Worm (Caenorhabditis elegans) whole organism, L3 larva: Measurements from ENCODE around the gene C01G6.3.

Experiments
- R02D3.7 ChIP-seq: fragments of 150-350 bp; optimal IDR thresholded peaks from 2 replicates; lab custom pipeline; 2014; ENCODE audit warnings: missing biosample characterization, missing genetic modification characterization
- ZK546.5 ChIP-seq: sonication (generic microtip); optimal IDR thresholded peaks from 2 replicates; lab custom pipeline; 2017; ENCODE audit warnings: missing biosample characterization, missing genetic modification characterization
- ama-1 ChIP-seq: fragments of 150-350 bp; optimal IDR thresholded peaks from 2 replicates; lab custom pipeline; 2018
- ceh-16 ChIP-seq: sonication (generic microtip); optimal IDR thresholded peaks from 2 replicates; lab custom pipeline; 2017; ENCODE audit warnings: missing biosample characterization, missing genetic modification characterization
- ceh-28 ChIP-seq: fragments of 150-350 bp; optimal IDR thresholded peaks from 2 replicates; lab custom pipeline; 2014; ENCODE audit warnings: missing biosample characterization, missing genetic modification reagents, missing genetic modification characterization
- ceh-82 ChIP-seq: fragments of 150-350 bp; optimal IDR thresholded peaks from 2 replicates; lab custom pipeline; 2014; ENCODE audit warnings: missing biosample characterization, missing genetic modification characterization
- ceh-9 ChIP-seq: sonication (generic microtip); optimal IDR thresholded peaks from 2 replicates; lab custom pipeline; 2018; ENCODE audit warnings: missing biosample characterization, missing genetic modification characterization
- egl-5 ChIP-seq: fragments of 150-350 bp; optimal IDR thresholded peaks from 2 replicates; lab custom pipeline; 2017; ENCODE audit warnings: missing biosample characterization, missing genetic modification reagents, missing genetic modification characterization, inconsistent platforms
- elt-1 ChIP-seq: fragments of 150-350 bp; optimal IDR thresholded peaks from 2 replicates; lab custom pipeline; 2014; ENCODE audit warnings: missing biosample characterization, missing genetic modification characterization
- elt-2 ChIP-seq: sonication (generic microtip); optimal IDR thresholded peaks from 2 replicates; lab custom pipeline; 2016; ENCODE audit warnings: missing genetic modification reagents, mild to moderate bottlenecking, missing genetic modification characterization, missing compliant biosample characterization
- elt-3 ChIP-seq, 3 experiments: fragments of 150-350 bp in 1 of 3; sonication (generic microtip) in 2 of 3; optimal IDR thresholded peaks; 2 replicates in 2 of 3; 4 replicates in 1 of 3; lab custom pipeline; 2014 to 2017; ENCODE audit warnings: missing biosample characterization in 3 of 3, missing genetic modification characterization in 3 of 3
- eor-1 ChIP-seq, 2 experiments: fragments of 150-350 bp; optimal IDR thresholded peaks; 2 replicates each; lab custom pipeline; 2014 to 2018; ENCODE audit warnings: missing biosample characterization in 2 of 2, missing genetic modification characterization in 2 of 2
- fkh-10 ChIP-seq: sonication (generic microtip); optimal IDR thresholded peaks from 2 replicates; lab custom pipeline; 2017; ENCODE audit warnings: missing biosample characterization, missing genetic modification reagents, missing genetic modification characterization
- fkh-2 ChIP-seq: fragments of 150-350 bp; optimal IDR thresholded peaks from 2 replicates; lab custom pipeline; 2014; ENCODE audit warnings: missing biosample characterization, missing genetic modification reagents, missing genetic modification characterization
- fos-1 ChIP-seq: fragments of 150-350 bp; optimal IDR thresholded peaks from 2 replicates; lab custom pipeline; 2014; ENCODE audit warnings: missing biosample characterization, missing genetic modification characterization
- hmg-11 ChIP-seq: sonication (generic microtip); optimal IDR thresholded peaks from 2 replicates; lab custom pipeline; 2016; ENCODE audit warnings: missing genetic modification characterization, missing compliant biosample characterization
- jun-1 ChIP-seq: fragments of 150-350 bp; optimal IDR thresholded peaks from 2 replicates; lab custom pipeline; 2014; ENCODE audit warnings: missing biosample characterization, missing genetic modification reagents, missing genetic modification characterization
- lin-15B ChIP-seq: fragments of 150-350 bp; optimal IDR thresholded peaks from 2 replicates; lab custom pipeline; 2014; ENCODE audit warnings: missing biosample characterization, missing genetic modification characterization
- lin-39 ChIP-seq: fragments of 150-350 bp; optimal IDR thresholded peaks from 2 replicates; lab custom pipeline; 2018; ENCODE audit warnings: missing biosample characterization, missing genetic modification reagents, missing genetic modification characterization
- lsy-12 ChIP-seq: sonication (generic microtip); optimal IDR thresholded peaks from 2 replicates; lab custom pipeline; 2016; ENCODE audit warnings: mild to moderate bottlenecking, missing genetic modification characterization, missing compliant biosample characterization
- mdl-1 ChIP-seq: fragments of 150-350 bp; optimal IDR thresholded peaks from 2 replicates; lab custom pipeline; 2014; ENCODE audit warnings: missing biosample characterization, missing genetic modification characterization
- nfya-1 ChIP-seq: sonication (generic microtip); optimal IDR thresholded peaks from 2 replicates; lab custom pipeline; 2017; ENCODE audit warnings: missing genetic modification characterization, mild to moderate bottlenecking, missing compliant biosample characterization, antibody characterized with exemption, moderate library complexity; ENCODE audit not compliant: insufficient read depth
- nhr-12 ChIP-seq: fragments of 150-350 bp; optimal IDR thresholded peaks from 2 replicates; lab custom pipeline; 2014; ENCODE audit warnings: missing biosample characterization, missing genetic modification characterization
- nhr-237 ChIP-seq: fragments of 150-350 bp; optimal IDR thresholded peaks from 2 replicates; lab custom pipeline; 2014; ENCODE audit warnings: missing biosample characterization, missing genetic modification characterization
- nhr-28 ChIP-seq: fragments of 150-350 bp; optimal IDR thresholded peaks from 2 replicates; lab custom pipeline; 2014; ENCODE audit warnings: missing biosample characterization, missing genetic modification characterization
- nhr-43 ChIP-seq: sonication (generic microtip); optimal IDR thresholded peaks from 2 replicates; lab custom pipeline; 2016; ENCODE audit warnings: mild to moderate bottlenecking, missing genetic modification characterization, missing compliant biosample characterization; ENCODE audit not compliant: poor library complexity, severe bottlenecking
- nhr-67 ChIP-seq: fragments of 150-350 bp; optimal IDR thresholded peaks from 2 replicates; lab custom pipeline; 2014; ENCODE audit warnings: missing biosample characterization, missing genetic modification characterization
- nhr-76 ChIP-seq: fragments of 150-350 bp; sonication (generic microtip); optimal IDR thresholded peaks from 5 replicates; lab custom pipeline; 2014; ENCODE audit warnings: missing biosample characterization, missing genetic modification characterization
- nhr-77 ChIP-seq: fragments of 150-350 bp; optimal IDR thresholded peaks from 2 replicates; lab custom pipeline; 2014; ENCODE audit warnings: missing biosample characterization, missing genetic modification characterization
- pha-4 ChIP-seq: fragments of 150-350 bp; optimal IDR thresholded peaks from 2 replicates; lab custom pipeline; 2014; ENCODE audit warnings: missing biosample characterization, missing genetic modification reagents, missing genetic modification characterization
- pqm-1 ChIP-seq: fragments of 150-350 bp; optimal IDR thresholded peaks from 2 replicates; lab custom pipeline; 2017; ENCODE audit warnings: missing biosample characterization, missing genetic modification characterization, inconsistent platforms
- sea-2 ChIP-seq: fragments of 150-350 bp; sonication (generic microtip); optimal IDR thresholded peaks from 4 replicates; lab custom pipeline; 2014; ENCODE audit warnings: missing biosample characterization, missing genetic modification reagents, missing genetic modification characterization
- skn-1 ChIP-seq: fragments of 150-350 bp; optimal IDR thresholded peaks from 2 replicates; lab custom pipeline; 2014; ENCODE audit warnings: missing biosample characterization, missing genetic modification characterization
- snpc-4 ChIP-seq: fragments of 150-350 bp; optimal IDR thresholded peaks from 2 replicates; lab custom pipeline; 2014; ENCODE audit warnings: missing biosample characterization, missing genetic modification characterization
- unc-39 ChIP-seq: sonication (generic microtip); optimal IDR thresholded peaks from 4 replicates; lab custom pipeline; 2017; ENCODE audit warnings: missing biosample characterization, missing genetic modification characterization
- unc-62 ChIP-seq: fragments of 150-350 bp; sonication (generic microtip); optimal IDR thresholded peaks from 4 replicates; lab custom pipeline; 2014; ENCODE audit warnings: missing biosample characterization, missing genetic modification reagents, missing genetic modification characterization
- zag-1 ChIP-seq: fragments of 150-350 bp; optimal IDR thresholded peaks from 2 replicates; lab custom pipeline; 2014; ENCODE audit warnings: missing biosample characterization, missing genetic modification characterization
- ztf-11 ChIP-seq: fragments of 150-350 bp; optimal IDR thresholded peaks from 2 replicates; lab custom pipeline; 2014; ENCODE audit warnings: missing biosample characterization, missing genetic modification characterization
- ztf-4 ChIP-seq: fragments of 150-350 bp; optimal IDR thresholded peaks from 2 replicates; lab custom pipeline; 2014; ENCODE audit warnings: missing biosample characterization, missing genetic modification characterization

C01G6.3 gene

DNA sequence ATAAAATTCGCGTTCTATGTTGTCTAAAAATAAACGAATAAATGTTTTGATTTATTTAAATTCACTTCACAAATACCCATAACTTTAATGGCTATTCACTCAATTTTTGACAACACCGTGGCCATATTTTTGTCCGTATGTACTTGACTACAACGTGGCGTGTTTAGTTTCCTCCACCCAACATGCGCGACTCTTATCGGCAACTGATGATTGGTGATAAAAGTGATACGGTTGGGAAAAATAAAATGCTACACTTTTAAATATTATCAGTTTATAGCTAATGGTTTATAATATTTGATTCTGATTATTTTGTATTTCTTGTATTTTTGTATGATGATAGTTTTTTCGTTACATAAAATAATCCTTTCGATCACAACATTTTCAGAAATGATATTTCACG, 21.9 kb downstream of the C01G6.3 start, which contains the start of gene acs-7:
acs-7 (plus strand) TSS at position 386 of the 400 bp plus-strand sequence.
- TF ChIP-seq ama-1 (lab: Kevin White, UChicago) = no peak
- TF ChIP-seq nhr-12 (tag; lab: Kevin White, UChicago) = no peak
- TF ChIP-seq pqm-1 (tag; lab: Kevin White, UChicago) = peak; percentile 99
- no peak for TF ChIP-seq elt-3 (tag; optimal IDR thresholded peaks at IDR 0.05; lab: Kevin White, UChicago)
- TF ChIP-seq ztf-11 = no peak
- peak; percentile 81 for TF ChIP-seq nhr-76 (tag; lab: Kevin White, UChicago)
- TF ChIP-seq ztf-4 = no peak
- TF ChIP-seq nhr-43 (tag; lab: Kevin White, UChicago) = no peak
- no peak for TF ChIP-seq unc-62 (GFP tag; lab: Kevin White, UChicago)
- TF ChIP-seq elt-2 (tag; lab: Kevin White, UChicago) = peak; percentile 98
- no peak for TF ChIP-seq sea-2 (GFP tag; lab: Kevin White, UChicago)
- TF ChIP-seq fkh-10 (GFP tag; lab: Kevin White, UChicago) = no peak
- TF ChIP-seq nhr-237 (tag; lab: Kevin White, UChicago) = no peak
- no peak for TF ChIP-seq ceh-82 (tag; lab: Kevin White, UChicago)
- no peak for TF ChIP-seq snpc-4 (tag; lab: Kevin White, UChicago)
- no peak for TF ChIP-seq eor-1 (tag; optimal IDR thresholded peaks at IDR 0.05; lab: Kevin White, UChicago)
- TF ChIP-seq ceh-28 (tag; lab: Kevin White, UChicago) = no peak
- TF ChIP-seq nfya-1 = peak; percentile 34
- no peak for TF ChIP-seq unc-39 (tag; lab: Kevin White, UChicago)
- no peak for TF ChIP-seq nhr-77 (tag; lab: Kevin White, UChicago)
- TF ChIP-seq lin-39 (tag; lab: Kevin White, UChicago) = no peak
- TF ChIP-seq ceh-16 = no peak
- no peak for TF ChIP-seq R02D3.7 (tag; lab: Kevin White, UChicago)
- TF ChIP-seq nhr-28 (tag; lab: Kevin White, UChicago) = no peak
- TF ChIP-seq ceh-9 (tag; lab: Kevin White, UChicago) = no peak
- no peak for TF ChIP-seq ZK546.5 (tag; lab: Kevin White, UChicago)
- TF ChIP-seq hmg-11 (tag; lab: Kevin White, UChicago) = no peak
- no peak for TF ChIP-seq elt-1
- TF ChIP-seq fkh-2 (tag; lab: Kevin White, UChicago) = no peak
- no peak for TF ChIP-seq nhr-67
- peak; percentile 64 for TF ChIP-seq pha-4 (tag; lab: Kevin White, UChicago)
- peak; percentile 64 for TF ChIP-seq jun-1 (tag; lab: Kevin White, UChicago)
- no peak for TF ChIP-seq egl-5
- TF ChIP-seq lin-15B = no peak

DNA sequence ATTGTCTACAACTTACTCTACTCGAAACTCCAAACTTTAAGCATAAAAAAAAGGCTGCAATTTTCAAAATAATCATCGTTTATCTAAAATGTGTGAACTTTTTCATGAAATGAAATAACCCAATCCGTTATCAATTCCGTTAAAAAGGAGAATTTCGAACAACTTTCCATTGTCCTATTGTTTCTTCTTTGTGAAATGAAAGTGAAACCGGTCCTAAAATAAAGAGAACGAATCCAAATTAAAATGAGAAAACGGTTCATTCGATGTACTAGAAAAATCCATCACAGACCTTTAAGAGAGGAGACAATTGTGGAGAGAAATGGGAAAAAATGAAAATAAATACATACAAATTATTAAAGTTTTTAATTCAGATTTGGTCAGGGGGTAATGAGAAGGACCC, 26.0 kb downstream of the C01G6.3 start, which contains the start of gene C01G6.9:
C01G6.9 (minus strand) TSS at position 141 of the 400 bp plus-strand sequence.
- TF ChIP-seq lin-39 (tag; lab: Kevin White, UChicago) (no peak), unc-39 (tag; lab: Kevin White, UChicago) (no peak), fos-1 (tag; lab: Kevin White, UChicago) (no peak), mdl-1 (no peak), ceh-28 (tag; lab: Kevin White, UChicago) (no peak), elt-1 (no peak), eor-1 (tag; optimal IDR thresholded peaks at IDR 0.05; lab: Kevin White, UChicago) (no peak), snpc-4 (tag; lab: Kevin White, UChicago) (no peak), elt-2 (tag; lab: Kevin White, UChicago) (no peak)

DNA sequence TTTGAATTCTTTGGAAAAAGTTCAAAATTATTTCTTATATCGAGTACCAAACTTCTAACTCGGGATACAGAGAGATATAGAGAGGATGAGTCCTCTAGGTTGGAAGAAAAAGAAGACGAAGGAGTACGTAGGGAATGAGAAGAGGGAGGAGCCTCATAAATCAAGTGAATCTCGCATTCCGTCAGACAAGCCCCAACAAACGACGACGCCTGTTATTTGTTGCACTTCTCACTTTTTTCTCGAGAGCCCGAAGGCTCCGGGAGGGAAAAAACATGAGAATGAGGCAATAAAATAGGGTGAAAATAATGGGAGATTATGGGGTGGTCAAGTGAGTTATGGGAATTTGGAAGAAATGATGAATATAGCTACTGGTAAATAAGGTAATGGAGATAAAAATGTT, 30.0 kb downstream of the C01G6.3 start:
- no peak for TF ChIP-seq nhr-43 (tag; lab: Kevin White, UChicago)
- peak; percentile 86 for TF ChIP-seq lin-39 (tag; lab: Kevin White, UChicago)
- no peak for TF ChIP-seq zag-1 (tag; lab: Kevin White, UChicago)
- TF ChIP-seq ceh-28 (tag; lab: Kevin White, UChicago) = no peak
- TF ChIP-seq egl-5 = peak; percentile 89
- no peak for TF ChIP-seq fkh-2 (tag; lab: Kevin White, UChicago)
- TF ChIP-seq skn-1 = no peak
- no peak for TF ChIP-seq nhr-76 (tag; lab: Kevin White, UChicago)
- TF ChIP-seq elt-3 (tag; optimal IDR thresholded peaks at IDR 0.05; lab: Kevin White, UChicago) = no peak
- TF ChIP-seq mdl-1 = no peak
- TF ChIP-seq unc-39 (tag; lab: Kevin White, UChicago) = no peak
- TF ChIP-seq elt-1 = no peak
- no peak for TF ChIP-seq ZK546.5 (tag; lab: Kevin White, UChicago)
- TF ChIP-seq unc-62 (GFP tag; lab: Kevin White, UChicago) = no peak
- TF ChIP-seq sea-2 (GFP tag; lab: Kevin White, UChicago) = no peak
- no peak for TF ChIP-seq lin-15B
- TF ChIP-seq lsy-12 (tag; lab: Kevin White, UChicago) = no peak
- peak; percentile 32 for TF ChIP-seq nfya-1
